Fruit fly (Drosophila melanogaster): ENCODE results near the gene CG32409.

dm6 chr3L:5873011-5873410 is 26.3 kb upstream of the CG32409 start, which contains the start of gene CG18586:
- TF ChIP-seq sens-2 (GFP tag; IDR thresholded peaks at IDR 0.05) (no peak), cato (GFP tag; optimal IDR thresholded peaks at IDR 0.05; ENCODE audit: borderline replicate concordance) (no peak), CG11504 (tag; optimal IDR thresholded peaks at IDR 0.05) (no peak), tll (GFP tag; optimal IDR thresholded peaks at IDR 0.05) (no peak), HLH54F (GFP tag; optimal IDR thresholded peaks at IDR 0.05) (no peak), oc (tag; optimal IDR thresholded peaks at IDR 0.05) (no peak), Hr78 (GFP tag; optimal IDR thresholded peaks at IDR 0.05) (no peak), CG2875 (GFP tag; optimal IDR thresholded peaks at IDR 0.05) (no peak), CG10959 (GFP tag; IDR thresholded peaks at IDR 0.05) (no peak)
